Worm (Caenorhabditis elegans) whole organism, midembryonic: ENCODE measurements around the gene mop-25.2.
"Not testable (repeated sequence)": the region's sequence is repeated elsewhere in the genome, so short reads cannot be mapped to it uniquely, and the experiment has no call there.

Experiments used
- T22C8.4 ChIP-seq: fragments of 200-800 bp; sonication (Bioruptor generic); IDR thresholded peaks from 2 replicates; pipeline ENCODE4 v1.3.6; 2022; ENCODE audit warnings: missing genetic modification characterization, missing compliant biosample characterization
- cog-1 ChIP-seq: sonication (generic microtip); optimal IDR thresholded peaks from 2 replicates; lab custom pipeline; 2016; ENCODE audit warnings: missing genetic modification characterization, missing compliant biosample characterization
- flt-1 ChIP-seq: fragments of 200-800 bp; sonication (Bioruptor generic); IDR thresholded peaks from 2 replicates; pipeline ENCODE4 v1.3.6; 2022; ENCODE audit warnings: missing genetic modification characterization, missing compliant biosample characterization
- klf-2 ChIP-seq: fragments of 200-800 bp; sonication (Bioruptor generic); conservative IDR thresholded peaks from 2 replicates; pipeline ENCODE4 v1.3.6; 2022; ENCODE audit warnings: missing genetic modification reagents, missing genetic modification characterization, missing compliant biosample characterization
- med-1 ChIP-seq: sonication (generic microtip); optimal IDR thresholded peaks from 2 replicates; lab custom pipeline; 2017; ENCODE audit warnings: missing genetic modification characterization, mild to moderate bottlenecking, missing compliant biosample characterization, antibody characterized with exemption, missing genetic modification reagents; ENCODE audit not compliant: insufficient read depth
- ref-1 ChIP-seq: fragments of 200-800 bp; sonication (Bioruptor generic); conservative IDR thresholded peaks from 2 replicates; pipeline ENCODE4 v1.3.6; 2022; ENCODE audit warnings: missing genetic modification reagents, missing genetic modification characterization, missing compliant biosample characterization
- tab-1 ChIP-seq: fragments of 200-800 bp; sonication (Bioruptor generic); IDR thresholded peaks from 2 replicates; pipeline ENCODE4 v1.3.6; 2022; ENCODE audit warnings: missing genetic modification characterization, missing compliant biosample characterization
- ztf-23 ChIP-seq: fragments of 200-800 bp; sonication (Bioruptor generic); IDR thresholded peaks from 2 replicates; pipeline ENCODE4 v1.3.6; 2022; ENCODE audit warnings: missing genetic modification reagents, missing genetic modification characterization, missing compliant biosample characterization
- ztf-29 ChIP-seq: fragments of 200-800 bp; sonication (Bioruptor generic); IDR thresholded peaks from 2 replicates; pipeline ENCODE4 v1.3.6; 2022; ENCODE audit warnings: missing genetic modification reagents, missing genetic modification characterization, missing compliant biosample characterization

The mop-25.2 gene

DNA sequence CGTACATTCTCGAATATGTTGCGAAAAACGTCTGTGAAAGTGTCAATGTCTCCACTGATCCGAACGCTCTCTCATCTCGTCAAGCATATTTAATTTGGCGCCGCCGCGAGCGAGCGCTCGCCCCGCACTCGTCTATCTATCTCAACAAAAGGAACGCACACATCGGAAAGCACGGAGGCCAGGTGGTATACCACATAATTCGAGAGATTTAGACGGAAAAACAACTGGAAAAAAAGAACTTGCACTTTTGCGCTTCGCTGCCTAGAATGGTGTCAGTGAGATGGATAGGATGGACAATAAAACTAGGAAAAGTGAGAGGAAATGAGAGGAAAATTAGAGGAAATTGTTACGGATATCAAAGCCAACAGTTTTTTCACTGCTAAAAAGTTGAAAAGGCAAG lies 25.7 kb upstream of the mop-25.2 start:
- TF ChIP-seq klf-2 (GFP tag; lab: Robert Waterston, UW) (no peak), tab-1 (GFP tag; lab: Robert Waterston, UW) (no peak), ref-1 (GFP tag; lab: Robert Waterston, UW) (no peak), ztf-23 (GFP tag; lab: Robert Waterston, UW) (no peak), ztf-29 (GFP tag; lab: Robert Waterston, UW) (no peak), cog-1 (tag; lab: Kevin White, UChicago) (no peak), T22C8.4 (GFP tag; lab: Robert Waterston, UW) (no peak), med-1 (GFP tag; lab: Kevin White, UChicago) (no peak)

DNA sequence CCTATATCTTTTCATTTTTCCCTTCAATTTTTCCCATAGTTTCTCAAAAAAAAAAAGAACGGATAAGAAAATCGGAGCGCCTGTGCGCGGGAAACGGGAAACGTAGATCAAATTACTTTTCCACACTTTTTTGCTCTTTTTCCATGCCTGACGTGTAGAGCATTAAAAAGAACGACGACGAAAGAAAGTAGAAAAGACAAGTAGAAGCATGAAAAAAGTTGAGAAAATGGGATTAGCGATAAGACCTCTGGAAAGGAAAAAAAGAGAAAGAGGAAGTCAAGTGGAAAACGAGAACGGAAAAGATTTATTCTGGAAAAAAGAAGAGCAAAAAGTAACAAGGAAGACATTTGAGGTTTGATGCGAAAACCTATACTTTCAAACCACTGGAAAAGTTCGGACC lies 25.0 kb upstream of the mop-25.2 start:
- TF ChIP-seq tab-1 (GFP tag; lab: Robert Waterston, UW) (no peak), ztf-23 (GFP tag; lab: Robert Waterston, UW) (no peak), ztf-29 (GFP tag; lab: Robert Waterston, UW) (no peak), cog-1 (tag; lab: Kevin White, UChicago) (no peak)

DNA sequence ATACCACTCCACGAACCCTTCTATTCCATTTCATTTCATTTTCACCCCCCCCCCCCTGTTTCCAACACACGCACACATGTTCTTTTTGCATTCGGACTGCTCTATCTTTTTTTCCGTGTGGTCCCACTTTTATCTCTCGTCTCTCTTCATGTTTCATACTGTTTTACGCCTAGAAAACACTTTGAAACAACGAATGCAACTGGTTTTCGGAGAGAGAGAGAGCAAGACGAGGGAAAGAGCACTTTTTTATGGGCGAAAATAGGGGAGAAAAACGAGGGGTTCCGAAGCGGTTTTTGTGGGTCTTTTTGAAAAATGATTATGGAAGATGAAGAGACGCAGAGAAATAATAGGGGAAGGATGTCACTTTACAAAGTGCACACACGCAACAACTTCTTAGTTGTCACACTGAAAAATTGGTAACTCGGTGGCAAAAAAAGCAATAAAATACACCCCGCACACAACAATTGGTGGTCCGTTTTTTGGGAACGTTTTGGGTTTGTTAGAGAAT lies 23.7 kb upstream of the mop-25.2 start:
- TF ChIP-seq ref-1 (GFP tag; lab: Robert Waterston, UW): no peak

DNA sequence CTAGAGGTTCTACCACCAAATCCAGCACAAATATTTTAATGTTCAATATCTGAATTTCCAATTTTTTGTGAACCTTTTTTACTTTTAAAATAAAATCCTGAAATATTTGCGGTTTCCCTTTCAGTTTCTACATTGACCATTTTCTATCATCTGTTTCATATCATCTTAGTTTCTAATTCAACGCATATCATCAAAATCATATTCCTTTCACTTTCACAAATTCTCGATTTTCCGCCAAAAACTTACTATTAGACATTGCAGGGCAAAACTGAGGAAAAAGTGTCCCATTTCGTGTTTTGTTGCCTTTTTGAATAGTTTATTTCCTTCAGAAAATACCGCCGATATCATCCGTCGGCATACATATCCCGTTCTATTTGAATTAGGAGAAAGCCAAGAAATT lies 21.6 kb upstream of the mop-25.2 start:
- TF ChIP-seq ref-1 (GFP tag; lab: Robert Waterston, UW): no peak
- no peak for TF ChIP-seq med-1 (GFP tag; lab: Kevin White, UChicago)
- no peak for TF ChIP-seq flt-1 (GFP tag; lab: Robert Waterston, UW)
- TF ChIP-seq ztf-23 (GFP tag; lab: Robert Waterston, UW): no peak
- no peak for TF ChIP-seq klf-2 (GFP tag; lab: Robert Waterston, UW)
- no peak for TF ChIP-seq T22C8.4 (GFP tag; lab: Robert Waterston, UW)
- TF ChIP-seq ztf-29 (GFP tag; lab: Robert Waterston, UW): no peak
- TF ChIP-seq tab-1 (GFP tag; lab: Robert Waterston, UW): no peak
- TF ChIP-seq cog-1 (tag; lab: Kevin White, UChicago): no peak

DNA sequence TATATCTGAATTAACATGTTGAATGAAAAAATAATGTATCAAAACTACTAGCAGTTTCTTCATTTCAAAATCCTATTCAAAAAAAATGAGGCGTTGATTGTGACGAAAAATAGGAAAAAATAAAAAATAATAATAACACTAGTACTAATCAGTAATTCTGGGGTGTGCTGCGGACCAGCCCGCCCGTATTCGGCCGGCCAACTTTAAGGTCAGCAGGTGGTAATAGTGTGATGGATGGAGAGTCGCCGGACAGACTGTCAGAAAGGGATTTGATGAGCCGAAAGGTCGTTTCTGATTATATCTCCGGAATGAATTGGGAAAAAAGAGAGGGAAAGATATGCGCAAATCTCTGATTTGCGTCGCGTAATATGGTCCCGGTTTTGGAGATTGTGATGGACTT lies 21.0 kb upstream of the mop-25.2 start, which contains the start of gene cutl-2:
Gene cutl-2, minus strand, starts transcription at position 210 of the 400 bp plus-strand sequence.
- TF ChIP-seq ref-1 (GFP tag; lab: Robert Waterston, UW): no peak
- TF ChIP-seq klf-2 (GFP tag; lab: Robert Waterston, UW): no peak
- no peak for TF ChIP-seq flt-1 (GFP tag; lab: Robert Waterston, UW)
- TF ChIP-seq ztf-23 (GFP tag; lab: Robert Waterston, UW): no peak
- no peak for TF ChIP-seq T22C8.4 (GFP tag; lab: Robert Waterston, UW)
- no peak for TF ChIP-seq med-1 (GFP tag; lab: Kevin White, UChicago)
- TF ChIP-seq tab-1 (GFP tag; lab: Robert Waterston, UW): no peak
- TF ChIP-seq ztf-29 (GFP tag; lab: Robert Waterston, UW): no peak
- no peak for TF ChIP-seq cog-1 (tag; lab: Kevin White, UChicago)

DNA sequence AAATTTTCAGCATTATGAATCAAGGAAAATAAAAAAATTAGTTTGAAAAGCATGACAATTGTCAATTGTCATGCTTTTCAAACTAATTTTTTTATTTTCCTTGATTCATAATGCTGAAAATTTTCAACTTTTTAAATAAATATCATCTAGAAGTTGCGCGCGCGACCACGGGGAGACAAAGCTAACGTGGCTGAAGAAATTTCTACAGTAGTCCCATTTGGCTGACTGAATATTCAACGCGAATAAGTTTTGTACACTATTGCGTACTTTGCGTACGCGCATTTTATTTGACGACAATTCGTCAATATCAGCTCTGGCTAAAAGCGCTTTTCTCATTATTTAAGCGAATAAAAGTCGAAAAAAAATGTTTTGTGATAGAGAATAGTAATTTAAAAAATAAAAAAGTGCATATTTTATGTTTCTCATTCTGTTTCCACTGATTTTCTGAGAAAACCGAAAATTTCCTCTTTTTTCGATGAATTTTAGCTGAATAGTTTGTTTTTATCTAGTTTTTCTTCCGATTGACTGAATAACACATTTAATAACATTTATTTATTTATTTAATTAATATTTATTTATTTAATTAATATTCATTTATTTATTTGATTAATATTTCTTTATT lies 15.2 kb upstream of the mop-25.2 start, which contains the start of gene Y53C12A.11:
Gene Y53C12A.11, minus strand, starts transcription at position 68 of the 622 bp plus-strand sequence.
- not testable (repeated sequence) for TF ChIP-seq ztf-23, ztf-29, flt-1 (GFP tag; lab: Robert Waterston, UW)

DNA sequence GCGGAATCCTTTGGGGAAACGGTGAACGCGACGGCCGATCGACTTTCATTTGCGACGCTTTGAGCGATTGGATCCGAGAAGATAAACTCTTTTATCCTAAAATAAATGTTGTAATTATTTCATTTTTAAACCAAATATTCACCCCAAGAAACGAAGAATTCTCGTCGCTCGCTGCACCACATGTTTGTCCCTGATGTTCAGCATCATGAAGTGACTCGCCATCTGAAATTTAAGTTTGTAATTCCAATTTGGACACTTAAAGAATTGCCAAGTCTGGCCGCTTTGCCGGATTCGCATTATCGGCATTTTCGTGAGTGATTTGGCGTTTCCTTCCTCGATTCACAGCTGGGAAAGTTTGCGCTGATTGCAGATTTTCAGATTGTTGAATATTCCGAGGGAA lies 14.4 kb upstream of the mop-25.2 start, which contains the start of gene Y53C12A.6:
Gene Y53C12A.6, minus strand, starts transcription at position 101 of the 400 bp plus-strand sequence.
- TF ChIP-seq med-1 (GFP tag; lab: Kevin White, UChicago) (no peak), cog-1 (tag; lab: Kevin White, UChicago) (no peak), T22C8.4 (GFP tag; lab: Robert Waterston, UW) (no peak), ztf-29 (GFP tag; lab: Robert Waterston, UW) (no peak), flt-1 (GFP tag; lab: Robert Waterston, UW) (no peak), ztf-23 (GFP tag; lab: Robert Waterston, UW) (no peak), klf-2 (GFP tag; lab: Robert Waterston, UW) (no peak), ref-1 (GFP tag; lab: Robert Waterston, UW) (no peak)

DNA sequence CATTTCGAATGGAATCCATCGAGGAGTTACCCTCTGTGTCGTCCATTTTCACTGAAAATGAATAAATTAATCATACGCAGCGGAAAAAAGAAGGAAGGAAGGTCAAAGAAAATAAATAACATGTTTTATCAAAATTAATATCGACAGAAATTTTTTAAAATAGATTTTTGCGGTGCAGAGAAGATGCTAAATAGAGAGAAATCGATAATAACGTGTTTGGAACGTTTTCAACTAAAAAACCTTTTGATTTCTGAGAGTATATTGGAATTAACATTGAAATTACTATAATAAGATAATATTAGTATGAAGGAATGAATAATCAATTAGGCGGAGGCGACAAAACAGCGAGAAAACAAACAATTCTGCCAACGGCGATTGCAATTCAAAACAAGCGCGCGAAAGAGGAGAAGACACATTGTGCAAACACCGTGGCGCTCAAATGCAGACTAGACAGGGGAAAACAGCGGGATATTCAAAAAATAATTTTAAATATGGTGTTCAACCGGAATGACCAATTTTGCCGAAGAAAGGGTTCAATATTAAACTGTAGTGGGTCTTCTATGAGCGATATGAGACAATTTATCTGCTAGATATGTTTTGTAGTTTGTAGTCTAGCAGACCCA lies 13.0 kb upstream of the mop-25.2 start, which contains the start of gene wee-1.3:
Gene wee-1.3, minus strand, starts transcription at position 51 of the 623 bp plus-strand sequence.
- TF ChIP-seq klf-2 (GFP tag; lab: Robert Waterston, UW): no peak
- TF ChIP-seq tab-1 (GFP tag; lab: Robert Waterston, UW): no peak
- TF ChIP-seq flt-1 (GFP tag; lab: Robert Waterston, UW): 0 out of 2 replicates have a peak, but pooled peaks have one; percentile 17
- TF ChIP-seq cog-1 (tag; lab: Kevin White, UChicago): peak; percentile 80
- TF ChIP-seq T22C8.4 (GFP tag; lab: Robert Waterston, UW): 0 out of 2 replicates have a peak, but pooled peaks have one; percentile 23
- no peak for TF ChIP-seq med-1 (GFP tag; lab: Kevin White, UChicago)
- TF ChIP-seq ztf-29 (GFP tag; lab: Robert Waterston, UW): no peak
- no peak for TF ChIP-seq ztf-23 (GFP tag; lab: Robert Waterston, UW)

DNA sequence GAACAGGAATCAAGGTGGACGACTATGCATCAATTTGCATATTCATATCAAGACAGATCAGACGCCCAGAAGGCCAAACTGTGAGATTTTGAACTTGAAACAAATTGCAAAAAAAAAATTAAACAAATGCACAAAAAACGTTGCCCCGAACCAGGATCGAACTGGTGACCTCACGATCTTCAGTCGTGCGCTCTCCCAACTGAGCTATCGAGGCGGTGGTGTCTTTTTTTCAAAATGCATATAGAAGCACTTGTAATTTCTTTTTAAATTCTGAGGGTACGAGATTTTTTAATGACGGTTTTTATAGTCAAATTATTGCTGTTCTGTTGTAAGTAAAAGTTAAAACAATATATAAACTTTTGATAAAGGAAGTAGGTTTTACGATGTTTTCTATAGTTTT lies 9.6 kb upstream of the mop-25.2 start:
- TF ChIP-seq ztf-29 (GFP tag; lab: Robert Waterston, UW) (no peak), klf-2 (GFP tag; lab: Robert Waterston, UW) (no peak), T22C8.4 (GFP tag; lab: Robert Waterston, UW) (no peak), flt-1 (GFP tag; lab: Robert Waterston, UW) (no peak), cog-1 (tag; lab: Kevin White, UChicago) (no peak), med-1 (GFP tag; lab: Kevin White, UChicago) (no peak), ref-1 (GFP tag; lab: Robert Waterston, UW) (no peak), ztf-23 (GFP tag; lab: Robert Waterston, UW) (no peak), tab-1 (GFP tag; lab: Robert Waterston, UW) (peak; percentile 34; the same call in 1 of the 2 replicates)
